Fruit fly (Drosophila melanogaster): Measurements from ENCODE around the gene CG18628.

CG18628 gene

dm6 chr3L:10682725-10683367 lies 43.3 kb downstream of the CG18628 start (continued):
- TF ChIP-seq CG13624 (GFP tag; optimal IDR thresholded peaks at IDR 0.05) (peak; percentile 84), CG17612 (GFP tag; IDR thresholded peaks at IDR 0.05) (peak; percentile 92), run (tag; optimal IDR thresholded peaks at IDR 0.05) (peak; percentile 97), eve (GFP tag; optimal IDR thresholded peaks at IDR 0.05) (peak in 1 of 2 experiments; percentile 99), CG34422 (GFP tag; IDR thresholded peaks at IDR 0.05) (peak; percentile 96; the same call in 2 of the 3 replicates), zfh1 (GFP tag; IDR thresholded peaks at IDR 0.05) (peak; percentile 93), cato (GFP tag; optimal IDR thresholded peaks at IDR 0.05; ENCODE audit: borderline replicate concordance) (peak; percentile 97), GATAe (GFP tag; conservative IDR thresholded peaks at IDR 0.05) (peak; percentile 96), CG13287 (GFP tag; IDR thresholded peaks at IDR 0.05; ENCODE audit: partially characterized antibody) (peak; percentile 35; the same call in 1 of the 2 replicates), Hr39 (optimal IDR thresholded peaks at IDR 0.05) (no peak), eyg (GFP tag; optimal IDR thresholded peaks at IDR 0.05) (peak; percentile 39), lov (optimal IDR thresholded peaks at IDR 0.05) (no peak), lov (GFP tag; IDR thresholded peaks at IDR 0.05) (peak; percentile 80; the same call in 2 of the 3 replicates), Atf3 (GFP tag; optimal IDR thresholded peaks at IDR 0.05) (peak; percentile 77), pum (GFP tag; optimal IDR thresholded peaks at IDR 0.05) (peak; percentile 79), cad (GFP tag; optimal IDR thresholded peaks at IDR 0.05) (no peak), sqz (GFP tag; optimal IDR thresholded peaks at IDR 0.05) (peak; percentile 97), fru (optimal IDR thresholded peaks at IDR 0.05) (no peak), tin (GFP tag; optimal IDR thresholded peaks at IDR 0.05) (peak; percentile 97), CG34376 (GFP tag; optimal IDR thresholded peaks at IDR 0.05) (peak; percentile 98), CG3726 (GFP tag; IDR thresholded peaks at IDR 0.05) (peak; percentile 94; the same call in 2 of the 3 replicates), croc (GFP tag; conservative IDR thresholded peaks at IDR 0.05) (peak; percentile 97), CG12071 (GFP tag; optimal IDR thresholded peaks at IDR 0.05) (peak; percentile 91), CG31441 (GFP tag; IDR thresholded peaks at IDR 0.05) (peak; percentile 99), sens (GFP tag) (peak; percentile 98), nmo (GFP tag; optimal IDR thresholded peaks at IDR 0.05) (peak; percentile 99), lilli (GFP tag; optimal IDR thresholded peaks at IDR 0.05) (peak; percentile 95), tna (GFP tag; IDR thresholded peaks at IDR 0.05; ENCODE audit: partially characterized antibody) (no peak), p53 (GFP tag; optimal IDR thresholded peaks at IDR 0.05) (no peak), grn (GFP tag; optimal IDR thresholded peaks at IDR 0.05) (peak; percentile 97), her (GFP tag; optimal IDR thresholded peaks at IDR 0.05) (peak; percentile 52), hb (GFP tag; IDR thresholded peaks at IDR 0.05; ENCODE audit: partially characterized antibody) (0 out of 3 replicates have a peak, but pooled peaks have one; percentile 50), chinmo (GFP tag; IDR thresholded peaks at IDR 0.05; ENCODE audit: partially characterized antibody) (peak; percentile 87), CG14710 (tag; optimal IDR thresholded peaks at IDR 0.05) (peak; percentile 97), CG9797 (GFP tag; optimal IDR thresholded peaks at IDR 0.05) (peak; percentile 65), zfh2 (GFP tag; optimal IDR thresholded peaks at IDR 0.05) (peak; percentile 81), CG4730 (GFP tag; IDR thresholded peaks at IDR 0.05) (peak; percentile 94), trh (GFP tag; optimal IDR thresholded peaks at IDR 0.05) (peak; percentile 93), HHEX (GFP tag; optimal IDR thresholded peaks at IDR 0.05) (peak; percentile 98), chn (GFP tag; optimal IDR thresholded peaks at IDR 0.05) (peak; percentile 92), wor (GFP tag; IDR thresholded peaks at IDR 0.05) (peak; percentile 96), kni (GFP tag; optimal IDR thresholded peaks at IDR 0.05) (peak; percentile 83), E2f1 (GFP tag; IDR thresholded peaks at IDR 0.05) (peak; percentile 96), sisA (GFP tag; IDR thresholded peaks at IDR 0.05) (peak; percentile 98), pfk (GFP tag; optimal IDR thresholded peaks at IDR 0.05) (peak; percentile 28), CG42726 (GFP tag; IDR thresholded peaks at IDR 0.05; ENCODE audit: partially characterized antibody) (no peak), CG30431 (GFP tag; optimal IDR thresholded peaks at IDR 0.05) (peak; percentile 95), CG9876 (GFP tag; optimal IDR thresholded peaks at IDR 0.05) (peak; percentile 67), rib (GFP tag; IDR thresholded peaks at IDR 0.05) (peak; percentile 93), slp2 (GFP tag; optimal IDR thresholded peaks at IDR 0.05) (peak; percentile 36), CG17359 (tag; optimal IDR thresholded peaks at IDR 0.05) (peak; percentile 97)
